Fruit fly (Drosophila melanogaster) whole organism, embryonic: ENCODE data around the gene CG32436.

ENCODE experiments used
- CG14667 ChIP-seq: fragments of 200-800 bp; sonication (Bioruptor generic); IDR thresholded peaks from 2 replicates; pipeline ENCODE4 v1.3.6; 2022; ENCODE audit warnings: missing biosample characterization, missing genetic modification characterization
- CG1603 ChIP-seq: fragments of 200-800 bp; sonication (Bioruptor generic); optimal IDR thresholded peaks from 2 replicates; lab custom pipeline; 2019; ENCODE audit warnings: missing biosample characterization, mild to moderate bottlenecking, missing genetic modification characterization, moderate library complexity
- CG18262 ChIP-seq: fragments of 200-800 bp; optimal IDR thresholded peaks from 3 replicates; lab custom pipeline; 2019; ENCODE audit warnings: missing biosample characterization, mild to moderate bottlenecking, missing genetic modification characterization, moderate library complexity
- CG8924 ChIP-seq: fragments of 200-800 bp; optimal IDR thresholded peaks from 3 replicates; lab custom pipeline; 2019; ENCODE audit warnings: missing biosample characterization, mild to moderate bottlenecking, missing genetic modification characterization, moderate library complexity
- Deaf1 ChIP-seq: fragments of 200-800 bp; optimal IDR thresholded peaks from 3 replicates; lab custom pipeline; 2019; ENCODE audit warnings: missing biosample characterization, mild to moderate bottlenecking, missing genetic modification characterization, moderate library complexity
- Elba2 ChIP-seq: fragments of 200-800 bp; sonication (Bioruptor generic); optimal IDR thresholded peaks from 3 replicates; lab custom pipeline; 2016; ENCODE audit warnings: missing biosample characterization, missing genetic modification characterization
- Sry-δ ChIP-seq: fragments of 200-800 bp; sonication (Bioruptor generic); optimal IDR thresholded peaks from 2 replicates; lab custom pipeline; 2016; ENCODE audit warnings: missing biosample characterization, missing genetic modification characterization
- abd-A ChIP-seq: fragments of 200-800 bp; sonication (Bioruptor generic); optimal IDR thresholded peaks from 3 replicates; lab custom pipeline; 2019; ENCODE audit warnings: missing biosample characterization, mild to moderate bottlenecking, missing genetic modification characterization, moderate library complexity
- amos ChIP-seq: fragments of 200-800 bp; sonication (Bioruptor generic); IDR thresholded peaks from 2 replicates; pipeline ENCODE4 v1.3.6; 2022; ENCODE audit warnings: missing biosample characterization, missing genetic modification characterization; ENCODE audit not compliant: partially characterized antibody
- gcm ChIP-seq: fragments of 200-800 bp; sonication (Bioruptor generic); optimal IDR thresholded peaks from 2 replicates; lab custom pipeline; 2019; ENCODE audit warnings: missing biosample characterization, mild to moderate bottlenecking, missing genetic modification characterization, moderate library complexity
- pita ChIP-seq: fragments of 200-800 bp; sonication (Bioruptor generic); optimal IDR thresholded peaks from 2 replicates; lab custom pipeline; 2017; ENCODE audit warnings: missing biosample characterization, mild to moderate bottlenecking, missing genetic modification characterization
- sd ChIP-seq: fragments of 200-800 bp; sonication (Bioruptor generic); optimal IDR thresholded peaks from 3 replicates; lab custom pipeline; 2018; ENCODE audit warnings: missing biosample characterization, mild to moderate bottlenecking, missing genetic modification characterization, moderate library complexity
- trh ChIP-seq: fragments of 200-800 bp; sonication (Bioruptor generic); optimal IDR thresholded peaks from 2 replicates; lab custom pipeline; 2016; ENCODE audit warnings: missing biosample characterization, missing genetic modification characterization
- zen ChIP-seq: fragments of 200-800 bp; sonication (Bioruptor generic); optimal IDR thresholded peaks from 3 replicates; lab custom pipeline; 2018; ENCODE audit warnings: missing biosample characterization, mild to moderate bottlenecking, missing genetic modification characterization, moderate library complexity

dm6 chr3L:21389758-21390157 is 45.9 kb downstream of the CG32436 start:
- TF ChIP-seq Sry-δ (GFP tag; lab: Kevin White, UChicago) (no peak), gcm (GFP tag; lab: Kevin White, UChicago) (no peak), Deaf1 (tag; lab: Kevin White, UChicago) (no peak), abd-A (tag; lab: Kevin White, UChicago) (no peak), CG14667 (no peak), sd (no peak), CG1603 (tag; lab: Kevin White, UChicago) (no peak), trh (no peak), amos (GFP tag; lab: Robert Waterston, UW) (no peak), pita (GFP tag; lab: Kevin White, UChicago) (no peak), zen (no peak), CG18262 (tag; lab: Kevin White, UChicago) (no peak), Elba2 (GFP tag; lab: Kevin White, UChicago) (no peak), CG8924 (no peak)
